Worm (Caenorhabditis elegans) whole organism, late embryonic: ENCODE data around the gene dpm-3.

Experiments
- madf-2 ChIP-seq: sonication (generic microtip); optimal IDR thresholded peaks from 2 replicates; lab custom pipeline; 2017; ENCODE audit warnings: missing genetic modification characterization, missing compliant biosample characterization
- nhr-11 ChIP-seq: fragments of 150-350 bp; optimal IDR thresholded peaks from 2 replicates; lab custom pipeline; 2014; ENCODE audit warnings: missing biosample characterization, missing genetic modification characterization

DNA sequence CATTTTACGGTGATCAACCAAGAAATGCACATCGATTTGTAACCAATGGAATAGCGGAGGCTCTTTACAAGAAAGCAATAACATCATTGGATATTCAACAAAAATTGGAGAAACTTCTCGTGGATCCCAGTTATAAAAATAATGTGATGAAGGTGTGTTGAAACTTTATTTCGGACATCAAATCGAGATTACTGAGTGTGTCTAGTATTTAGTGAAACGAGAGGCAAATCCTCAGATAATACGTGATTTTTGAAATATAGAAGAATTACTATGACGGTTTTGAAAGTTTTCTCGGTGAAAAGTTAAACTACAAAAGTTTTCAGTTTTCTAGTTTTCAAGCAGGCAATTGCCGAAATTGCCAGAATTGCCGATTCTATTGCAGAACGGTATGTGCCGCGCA lies 40.4 kb downstream of the dpm-3 start:
- TF ChIP-seq nhr-11 (tag; lab: Kevin White, UChicago): no peak
- no peak for TF ChIP-seq madf-2 (tag; lab: Kevin White, UChicago)
